Worm (Caenorhabditis elegans) whole organism, L1 larva: ENCODE measurements around the gene hpo-10.

Experiments used
- egl-13 ChIP-seq: sonication (generic microtip); optimal IDR thresholded peaks from 2 replicates; lab custom pipeline; 2016; ENCODE audit warnings: missing genotype, missing genetic modification reagents, missing genetic modification characterization, missing compliant biosample characterization
- fkh-10 ChIP-seq: sonication (generic microtip); optimal IDR thresholded peaks from 2 replicates; lab custom pipeline; 2017; ENCODE audit warnings: missing biosample characterization, missing genetic modification reagents, missing genetic modification characterization
- swsn-7 ChIP-seq: sonication (generic microtip); optimal IDR thresholded peaks from 2 replicates; lab custom pipeline; 2016; ENCODE audit warnings: missing genetic modification characterization, missing compliant biosample characterization
- unc-130 ChIP-seq: fragments of 150-350 bp; optimal IDR thresholded peaks from 2 replicates; lab custom pipeline; 2017; ENCODE audit warnings: missing biosample characterization, missing genetic modification characterization, inconsistent platforms

- TF ChIP-seq egl-13 (tag; lab: Kevin White, UChicago) (no peak), fkh-10 (GFP tag; lab: Kevin White, UChicago) (no peak), unc-130 (tag; lab: Kevin White, UChicago) (no peak), swsn-7 (tag; lab: Kevin White, UChicago) (peak; percentile 11)
Measured at ce11 chrIII:5874263-5874662, 5.0 kb upstream of the hpo-10 start.
